Worm (Caenorhabditis elegans): ENCODE results near the gene ZK662.5.

- TF ChIP-seq ceh-32 (tag; optimal IDR thresholded peaks at IDR 0.05; ENCODE audit: poor library complexity) (no peak), sdz-12 (GFP tag; optimal IDR thresholded peaks at IDR 0.05) (no peak), skn-1 (tag; optimal IDR thresholded peaks at IDR 0.05) (no peak), lin-39 (tag; optimal IDR thresholded peaks at IDR 0.05) (no peak), fkh-10 (GFP tag; optimal IDR thresholded peaks at IDR 0.05) (no peak), ama-1 (optimal IDR thresholded peaks at IDR 0.05) (no peak), F49E8.2 (tag; optimal IDR thresholded peaks at IDR 0.05; ENCODE audit: borderline replicate concordance) (no peak), fos-1 (tag; optimal IDR thresholded peaks at IDR 0.05) (no peak), nhr-237 (tag; optimal IDR thresholded peaks at IDR 0.05) (no peak), R02D3.7 (tag; optimal IDR thresholded peaks at IDR 0.05) (no peak), nhr-6 (tag; optimal IDR thresholded peaks at IDR 0.05) (no peak), nhr-41 (GFP tag; IDR thresholded peaks at IDR 0.05) (no peak), nhr-11 (tag; optimal IDR thresholded peaks at IDR 0.05) (no peak)
Measured at ce11 chrX:15742310-15742709, 20.9 kb downstream of the ZK662.5 start, which contains the start of gene nhr-255.
